Worm (Caenorhabditis elegans): Measurements from ENCODE around the gene C50E3.5.

DNA sequence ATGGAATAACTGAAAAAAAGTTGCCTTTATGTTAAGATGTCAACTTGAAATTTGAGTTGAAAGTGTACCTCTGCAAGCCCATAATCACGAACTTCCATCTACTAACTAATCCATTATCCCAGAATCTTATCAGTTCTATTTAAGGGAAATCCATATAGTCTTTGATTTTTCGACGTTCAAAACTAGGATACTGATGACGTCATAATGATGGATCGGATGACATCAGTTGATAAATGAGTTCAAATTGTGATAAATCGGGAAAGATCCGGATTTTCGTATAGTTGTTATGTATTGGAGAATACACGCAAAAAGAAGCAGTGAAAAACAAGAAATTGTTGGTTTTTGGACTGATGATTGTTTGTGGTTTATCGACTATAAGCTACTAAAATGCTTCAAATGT lies 44.1 kb upstream of the C50E3.5 start:
- TF ChIP-seq ceh-34 (tag; optimal IDR thresholded peaks at IDR 0.05) (no peak), ceh-48 (tag; optimal IDR thresholded peaks at IDR 0.05) (no peak), ama-1 (optimal IDR thresholded peaks at IDR 0.05) (no peak), pag-3 (tag; optimal IDR thresholded peaks at IDR 0.05; ENCODE audit: borderline replicate concordance) (no peak), pros-1 (tag; optimal IDR thresholded peaks at IDR 0.05) (no peak), C08G9.2 (tag; optimal IDR thresholded peaks at IDR 0.05) (no peak), nhr-11 (tag; optimal IDR thresholded peaks at IDR 0.05) (no peak), unc-55 (GFP tag; optimal IDR thresholded peaks at IDR 0.05) (no peak)
